Worm (Caenorhabditis elegans): ENCODE measurements around the gene math-8.

The math-8 gene

ce11 chrII:1889071-1889470 is at the start of gene math-8:
TSS of gene math-8 (minus strand) at chrII:1889171.
- TF ChIP-seq hmg-11 (tag; optimal IDR thresholded peaks at IDR 0.05) (no peak), elt-1 (tag; optimal IDR thresholded peaks at IDR 0.05) (no peak), egl-27 (tag; optimal IDR thresholded peaks at IDR 0.05) (no peak), ceh-16 (tag; optimal IDR thresholded peaks at IDR 0.05) (no peak)

DNA sequence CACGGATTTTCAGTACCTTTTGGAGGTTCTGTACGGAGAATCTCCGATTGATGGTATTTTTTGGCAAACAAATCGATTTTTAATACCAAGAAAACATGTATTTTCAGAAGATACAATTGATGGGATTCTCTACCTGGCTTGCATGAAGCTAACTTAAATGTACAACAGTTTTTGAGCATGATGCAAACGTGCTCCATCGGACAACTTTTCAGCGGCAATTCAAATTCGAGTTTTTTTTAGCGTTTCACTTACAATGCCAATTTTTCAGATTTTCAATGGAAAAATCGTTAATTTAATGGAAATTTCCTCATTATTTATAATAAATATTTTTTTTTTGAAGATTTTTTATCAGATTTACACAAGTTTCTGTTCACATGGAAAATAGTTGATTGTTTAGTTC is 39.6 kb upstream of the math-8 start:
- TF ChIP-seq nhr-77 (tag; optimal IDR thresholded peaks at IDR 0.05) (no peak), jun-1 (tag; optimal IDR thresholded peaks at IDR 0.05) (no peak), ztf-11 (tag; optimal IDR thresholded peaks at IDR 0.05) (no peak), mdl-1 (tag; optimal IDR thresholded peaks at IDR 0.05) (no peak), ceh-16 (tag; optimal IDR thresholded peaks at IDR 0.05) (no peak), sea-2 (GFP tag; optimal IDR thresholded peaks at IDR 0.05) (no peak), unc-62 (GFP tag; optimal IDR thresholded peaks at IDR 0.05) (no peak), unc-39 (tag; optimal IDR thresholded peaks at IDR 0.05) (no peak)

- TF ChIP-seq R02D3.7 (tag; optimal IDR thresholded peaks at IDR 0.05) (no peak), nhr-23 (tag; optimal IDR thresholded peaks at IDR 0.05) (no peak), tbx-2 (tag; optimal IDR thresholded peaks at IDR 0.05) (no peak), sea-2 (GFP tag; optimal IDR thresholded peaks at IDR 0.05) (no peak), snpc-4 (tag; optimal IDR thresholded peaks at IDR 0.05) (no peak), ceh-28 (tag; optimal IDR thresholded peaks at IDR 0.05) (no peak), nhr-237 (tag; optimal IDR thresholded peaks at IDR 0.05) (no peak), ZK546.5 (tag; optimal IDR thresholded peaks at IDR 0.05) (no peak), jun-1 (tag; optimal IDR thresholded peaks at IDR 0.05) (no peak), mml-1 (tag; optimal IDR thresholded peaks at IDR 0.05) (no peak), daf-12 (tag; optimal IDR thresholded peaks at IDR 0.05) (no peak), ceh-16 (tag; optimal IDR thresholded peaks at IDR 0.05) (no peak), nhr-67 (tag; optimal IDR thresholded peaks at IDR 0.05) (no peak), elt-3 (tag; optimal IDR thresholded peaks at IDR 0.05) (no peak), nhr-11 (tag; optimal IDR thresholded peaks at IDR 0.05) (no peak), egl-5 (tag; optimal IDR thresholded peaks at IDR 0.05) (no peak), nhr-28 (tag; optimal IDR thresholded peaks at IDR 0.05) (no peak), ama-1 (optimal IDR thresholded peaks at IDR 0.05) (no peak)
These were observed 37.2 kb upstream of the math-8 start, which contains the start of gene F52C6.2 for ce11 chrII:1926162-1926561. TSS of gene F52C6.2 (plus strand) at chrII:1926462.

- TF ChIP-seq ceh-9 (tag; optimal IDR thresholded peaks at IDR 0.05) (no peak), skn-1 (tag; optimal IDR thresholded peaks at IDR 0.05) (no peak), nhr-76 (tag; optimal IDR thresholded peaks at IDR 0.05) (no peak), lin-15B (tag; optimal IDR thresholded peaks at IDR 0.05) (no peak), unc-62 (GFP tag; optimal IDR thresholded peaks at IDR 0.05) (no peak), nhr-11 (tag; optimal IDR thresholded peaks at IDR 0.05) (no peak), lin-39 (tag; optimal IDR thresholded peaks at IDR 0.05) (no peak), egl-5 (tag; optimal IDR thresholded peaks at IDR 0.05) (no peak), mml-1 (tag; optimal IDR thresholded peaks at IDR 0.05) (no peak), nhr-237 (tag; optimal IDR thresholded peaks at IDR 0.05) (no peak), ceh-82 (tag; optimal IDR thresholded peaks at IDR 0.05) (no peak), hmg-11 (tag; optimal IDR thresholded peaks at IDR 0.05) (no peak), nhr-77 (tag; optimal IDR thresholded peaks at IDR 0.05) (no peak), ztf-11 (tag; optimal IDR thresholded peaks at IDR 0.05) (no peak), fkh-10 (GFP tag; optimal IDR thresholded peaks at IDR 0.05) (no peak), unc-39 (tag; optimal IDR thresholded peaks at IDR 0.05) (no peak), aly-2 (tag; optimal IDR thresholded peaks at IDR 0.05) (no peak), pqm-1 (tag; optimal IDR thresholded peaks at IDR 0.05) (no peak)
These were observed 35.5 kb upstream of the math-8 start, which contains the start of gene F52C6.3 for ce11 chrII:1924459-1924858. TSS of gene F52C6.3 (plus strand) at chrII:1924759.

ce11 chrII:1922665-1923187 is 33.8 kb upstream of the math-8 start, which contains the start of the genes bath-2 and F52C6.4:
TSS of gene bath-2 (minus strand) at chrII:1922765.
TSS of gene F52C6.4 (plus strand) at chrII:1923137.
- no peak for TF ChIP-seq nhr-25 (tag; optimal IDR thresholded peaks at IDR 0.05)
- no peak for TF ChIP-seq nhr-76 (tag; optimal IDR thresholded peaks at IDR 0.05)
- TF ChIP-seq ceh-28 (tag; optimal IDR thresholded peaks at IDR 0.05) = no peak
- no peak for TF ChIP-seq ZK546.5 (tag; optimal IDR thresholded peaks at IDR 0.05)
- TF ChIP-seq ceh-9 (tag; optimal IDR thresholded peaks at IDR 0.05) = no peak
- TF ChIP-seq ama-1 (optimal IDR thresholded peaks at IDR 0.05) = no peak
- TF ChIP-seq ztf-4 (tag; optimal IDR thresholded peaks at IDR 0.05) = no peak
- no peak for TF ChIP-seq tbx-2 (tag; optimal IDR thresholded peaks at IDR 0.05)
- no peak for TF ChIP-seq jun-1 (tag; optimal IDR thresholded peaks at IDR 0.05)
- no peak for TF ChIP-seq daf-12 (tag; optimal IDR thresholded peaks at IDR 0.05)
- no peak for TF ChIP-seq fkh-2 (tag; optimal IDR thresholded peaks at IDR 0.05)
- no peak for TF ChIP-seq pqm-1 (tag; optimal IDR thresholded peaks at IDR 0.05)
